Fruit fly (Drosophila melanogaster) whole organism, adult: ENCODE measurements around the gene Pak.

Source experiments
- CG11617 ChIP-seq: fragments of 200-800 bp; sonication (Bioruptor generic); optimal IDR thresholded peaks from 2 replicates; lab custom pipeline; 2017; ENCODE audit warnings: mild to moderate bottlenecking, missing biosample characterization, missing genetic modification reagents, missing genetic modification characterization
- CG12768 ChIP-seq: fragments of 200-800 bp; sonication (Bioruptor generic); optimal IDR thresholded peaks from 2 replicates; lab custom pipeline; 2017; ENCODE audit warnings: missing biosample characterization, missing genetic modification characterization, mild to moderate bottlenecking, moderate library complexity, missing genetic modification reagents
- CG14711 ChIP-seq: fragments of 200-800 bp; sonication (Bioruptor generic); optimal IDR thresholded peaks from 2 replicates; lab custom pipeline; 2018; ENCODE audit warnings: missing biosample characterization, mild to moderate bottlenecking, missing genetic modification characterization, moderate library complexity
- CG1620 ChIP-seq: fragments of 200-800 bp; sonication (Bioruptor generic); optimal IDR thresholded peaks from 2 replicates; lab custom pipeline; 2016; ENCODE audit warnings: missing biosample characterization, missing genetic modification characterization
- CG33017 ChIP-seq: fragments of 200-800 bp; sonication (Bioruptor generic); optimal IDR thresholded peaks from 2 replicates; lab custom pipeline; 2018; ENCODE audit warnings: missing biosample characterization, mild to moderate bottlenecking, missing genetic modification characterization, moderate library complexity
- CG5204 ChIP-seq: fragments of 200-800 bp; sonication (Bioruptor generic); optimal IDR thresholded peaks from 2 replicates; lab custom pipeline; 2016; ENCODE audit warnings: missing biosample characterization, missing genetic modification characterization
- CG7045 ChIP-seq: fragments of 200-800 bp; sonication (Bioruptor generic); optimal IDR thresholded peaks from 2 replicates; lab custom pipeline; 2017; ENCODE audit warnings: missing biosample characterization, mild to moderate bottlenecking, missing genetic modification characterization
- CG7101 ChIP-seq: fragments of 200-800 bp; sonication (Bioruptor generic); optimal IDR thresholded peaks from 2 replicates; lab custom pipeline; 2018; ENCODE audit warnings: missing biosample characterization, mild to moderate bottlenecking, missing genetic modification characterization, moderate library complexity
- Clk ChIP-seq: fragments of 200-800 bp; sonication (Bioruptor generic); optimal IDR thresholded peaks from 2 replicates; lab custom pipeline; 2017; ENCODE audit warnings: missing biosample characterization, missing genetic modification characterization
- Crg-1 ChIP-seq: fragments of 200-800 bp; sonication (Bioruptor generic); optimal IDR thresholded peaks from 2 replicates; lab custom pipeline; 2016; ENCODE audit warnings: missing biosample characterization, missing genetic modification characterization
- Hr96 ChIP-seq: fragments of 200-800 bp; sonication (Bioruptor generic); optimal IDR thresholded peaks from 2 replicates; lab custom pipeline; 2016; ENCODE audit warnings: missing biosample characterization, missing genetic modification characterization
- Mnt ChIP-seq: fragments of 200-800 bp; sonication (Bioruptor generic); optimal IDR thresholded peaks from 2 replicates; lab custom pipeline; 2016; ENCODE audit warnings: missing biosample characterization, mild to moderate bottlenecking, missing genetic modification characterization
- bab1 ChIP-seq: fragments of 200-800 bp; sonication (Bioruptor generic); optimal IDR thresholded peaks from 3 replicates; lab custom pipeline; 2019; ENCODE audit warnings: missing biosample characterization, mild to moderate bottlenecking, missing genetic modification characterization, moderate library complexity
- cic ChIP-seq: fragments of 200-800 bp; sonication (Bioruptor generic); optimal IDR thresholded peaks from 2 replicates; lab custom pipeline; 2017; ENCODE audit warnings: missing biosample characterization, mild to moderate bottlenecking, missing genetic modification characterization, moderate library complexity
- cnc ChIP-seq, 2 experiments: fragments of >200 bp; optimal IDR thresholded peaks; 2 replicates each; lab custom pipeline; 2017
- kay ChIP-seq: fragments of 200-800 bp; sonication (Bioruptor generic); peaks from one replicate; lab custom pipeline; 2016; ENCODE audit warnings: missing biosample characterization, missing genetic modification characterization, borderline replicate concordance
- ovo ChIP-seq: fragments of 200-800 bp; sonication (Bioruptor generic); optimal IDR thresholded peaks from 2 replicates; lab custom pipeline; 2016; ENCODE audit warnings: missing biosample characterization, missing genetic modification characterization
- pad ChIP-seq: fragments of 200-800 bp; sonication (Bioruptor generic); optimal IDR thresholded peaks from 3 replicates; lab custom pipeline; 2017; ENCODE audit warnings: missing biosample characterization, missing genetic modification characterization, mild to moderate bottlenecking, moderate library complexity, missing genetic modification reagents
- tj ChIP-seq: fragments of 200-800 bp; sonication (Bioruptor generic); optimal IDR thresholded peaks from 3 replicates; lab custom pipeline; 2017; ENCODE audit warnings: missing biosample characterization, mild to moderate bottlenecking, missing genetic modification characterization, moderate library complexity
- toe ChIP-seq: fragments of 200-800 bp; sonication (Bioruptor generic); optimal IDR thresholded peaks from 2 replicates; lab custom pipeline; 2016; ENCODE audit warnings: missing biosample characterization, missing genetic modification characterization

The Pak gene

DNA sequence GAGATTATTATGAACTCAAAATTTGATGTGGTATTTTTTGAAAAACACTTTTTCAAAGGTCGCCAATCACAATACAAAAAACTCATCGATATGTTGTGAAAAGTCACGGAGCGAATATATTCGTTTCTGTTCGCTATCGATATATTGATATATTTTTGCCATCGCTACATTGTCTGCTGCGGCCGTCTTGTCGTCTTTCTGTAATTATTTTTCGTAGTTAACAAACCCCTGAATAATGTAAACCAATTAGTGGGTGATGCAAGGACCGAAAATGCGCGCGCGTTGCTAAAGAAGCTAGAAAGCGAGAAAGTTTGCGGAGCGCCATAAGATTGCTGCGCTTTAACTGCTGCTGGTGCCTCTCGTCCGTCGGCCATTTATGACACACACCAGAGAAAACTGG is at the start of gene Pak:
Gene Pak, plus strand, starts transcription at position 142 of the 400 bp plus-strand sequence.
- TF ChIP-seq pad (GFP tag; lab: Kevin White, UChicago) (no peak), Clk (GFP tag; lab: Kevin White, UChicago) (no peak), cnc (optimal IDR thresholded peaks at IDR 0.05; lab: Kevin White, UChicago) (no peak), CG7101 (tag; lab: Kevin White, UChicago) (no peak), Crg-1 (GFP tag; lab: Kevin White, UChicago) (no peak), toe (GFP tag; lab: Kevin White, UChicago) (no peak), CG5204 (no peak), CG12768 (GFP tag; lab: Kevin White, UChicago) (no peak), ovo (GFP tag; lab: Kevin White, UChicago) (no peak), CG33017 (tag; lab: Kevin White, UChicago) (no peak), CG14711 (no peak), CG11617 (GFP tag; lab: Kevin White, UChicago) (no peak), kay (no peak), Mnt (GFP tag; lab: Kevin White, UChicago) (no peak), bab1 (GFP tag; lab: Kevin White, UChicago) (no peak), Hr96 (no peak), CG1620 (GFP tag; lab: Kevin White, UChicago) (no peak), CG7045 (GFP tag; lab: Kevin White, UChicago) (no peak), cic (GFP tag; lab: Kevin White, UChicago) (no peak)

DNA sequence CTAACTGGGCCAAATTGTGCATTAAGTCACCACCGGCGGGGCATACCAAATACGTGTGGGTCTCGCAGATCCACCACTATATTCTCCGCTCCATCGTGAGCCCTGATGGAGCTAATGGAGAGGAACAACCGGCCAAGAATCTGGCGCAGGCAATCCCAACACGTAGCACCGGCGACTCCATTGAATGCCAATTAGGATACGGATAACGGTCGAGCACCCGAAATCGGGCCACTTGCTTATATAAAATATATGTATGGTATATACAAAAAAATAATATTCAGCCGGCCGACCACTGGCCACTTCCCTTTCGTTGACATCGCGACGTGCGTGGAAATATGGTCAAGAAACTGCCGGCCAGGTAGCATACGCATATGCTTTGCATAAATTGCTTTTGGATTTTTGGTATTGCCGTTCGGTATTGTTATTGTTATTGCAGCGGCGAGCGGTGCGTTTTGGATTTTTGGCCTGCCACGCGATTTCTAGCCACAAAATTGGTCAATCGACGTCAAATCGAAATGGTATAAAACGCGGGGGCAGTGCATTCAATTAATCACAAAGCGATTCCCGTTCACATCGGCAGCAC is 49.3 kb upstream of the Pak start, which contains the start of gene Osi15:
Gene Osi15, plus strand, starts transcription at position 548 of the 583 bp plus-strand sequence.
- TF ChIP-seq bab1 (GFP tag; lab: Kevin White, UChicago): no peak
- no peak for TF ChIP-seq Clk (GFP tag; lab: Kevin White, UChicago)
- TF ChIP-seq CG7101 (tag; lab: Kevin White, UChicago): no peak
- TF ChIP-seq CG33017 (tag; lab: Kevin White, UChicago): no peak
- TF ChIP-seq CG14711: no peak
- no peak for TF ChIP-seq CG7045 (GFP tag; lab: Kevin White, UChicago)
- TF ChIP-seq Mnt (GFP tag; lab: Kevin White, UChicago): no peak
- no peak for TF ChIP-seq tj
- no peak for TF ChIP-seq ovo (GFP tag; lab: Kevin White, UChicago)
- TF ChIP-seq pad (GFP tag; lab: Kevin White, UChicago): no peak
- no peak for TF ChIP-seq toe (GFP tag; lab: Kevin White, UChicago)
- no peak for TF ChIP-seq CG1620 (GFP tag; lab: Kevin White, UChicago)
- TF ChIP-seq cic (GFP tag; lab: Kevin White, UChicago): no peak
- TF ChIP-seq CG11617 (GFP tag; lab: Kevin White, UChicago): no peak
- TF ChIP-seq CG5204: no peak
- no peak for TF ChIP-seq CG12768 (GFP tag; lab: Kevin White, UChicago)
- no peak for TF ChIP-seq kay
- no peak for TF ChIP-seq Crg-1 (GFP tag; lab: Kevin White, UChicago)
- TF ChIP-seq cnc (optimal IDR thresholded peaks at IDR 0.05; lab: Kevin White, UChicago): no peak
- TF ChIP-seq Hr96: no peak

DNA sequence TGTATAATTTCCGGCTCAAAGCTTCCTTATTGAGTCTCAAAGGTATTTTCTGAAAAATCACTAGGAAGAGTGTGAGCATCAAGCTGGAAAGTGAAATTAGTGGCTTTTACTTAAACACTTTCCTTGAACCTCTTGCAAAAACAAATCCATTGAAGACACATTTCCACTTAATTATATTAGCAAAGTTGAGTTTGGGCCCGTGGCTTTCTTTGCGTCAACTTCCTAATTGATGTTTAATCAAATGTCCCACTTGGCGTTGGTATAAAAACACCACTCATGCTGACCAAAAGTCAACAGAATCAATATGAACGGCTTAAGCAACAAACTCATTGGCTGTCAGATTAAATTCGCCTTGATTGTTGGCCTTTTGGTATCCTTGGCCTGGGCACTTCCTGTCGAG is 47.0 kb upstream of the Pak start, which contains the start of gene CG46396:
Gene CG46396, plus strand, starts transcription at position 301 of the 400 bp plus-strand sequence.
- TF ChIP-seq cic (GFP tag; lab: Kevin White, UChicago) (no peak), Clk (GFP tag; lab: Kevin White, UChicago) (no peak), CG5204 (no peak), Mnt (GFP tag; lab: Kevin White, UChicago) (no peak), toe (GFP tag; lab: Kevin White, UChicago) (no peak), tj (no peak), kay (no peak), bab1 (GFP tag; lab: Kevin White, UChicago) (no peak), pad (GFP tag; lab: Kevin White, UChicago) (no peak), ovo (GFP tag; lab: Kevin White, UChicago) (no peak), CG12768 (GFP tag; lab: Kevin White, UChicago) (no peak), CG33017 (tag; lab: Kevin White, UChicago) (no peak), CG7101 (tag; lab: Kevin White, UChicago) (no peak)

DNA sequence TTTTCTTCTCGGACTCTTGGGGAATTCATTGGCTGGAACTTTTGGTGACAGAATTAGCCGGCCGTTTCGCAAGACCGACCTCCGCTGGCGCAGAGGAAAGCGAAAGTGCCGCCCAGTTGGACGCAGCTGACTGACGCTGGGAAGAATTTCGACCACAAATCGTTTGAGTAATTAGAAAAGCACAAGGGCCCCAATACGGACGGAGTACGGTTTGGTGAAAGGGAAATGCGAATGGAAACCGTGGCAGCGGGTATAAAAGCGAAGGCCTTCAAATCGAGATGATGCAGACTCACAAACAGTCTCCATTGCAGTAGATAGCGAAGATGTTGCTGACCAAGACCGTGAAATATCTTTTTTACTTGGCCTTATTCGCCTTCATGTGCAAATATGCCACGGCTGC is 45.7 kb upstream of the Pak start, which contains the start of gene Osi16:
Gene Osi16, plus strand, starts transcription at position 301 of the 400 bp plus-strand sequence.
- TF ChIP-seq Mnt (GFP tag; lab: Kevin White, UChicago): no peak
- no peak for TF ChIP-seq toe (GFP tag; lab: Kevin White, UChicago)
- no peak for TF ChIP-seq CG7045 (GFP tag; lab: Kevin White, UChicago)
- TF ChIP-seq pad (GFP tag; lab: Kevin White, UChicago): no peak
- TF ChIP-seq tj: no peak
- TF ChIP-seq CG33017 (tag; lab: Kevin White, UChicago): no peak
- TF ChIP-seq CG11617 (GFP tag; lab: Kevin White, UChicago): no peak
- TF ChIP-seq cnc (optimal IDR thresholded peaks at IDR 0.05; lab: Kevin White, UChicago): no peak
- no peak for TF ChIP-seq CG7101 (tag; lab: Kevin White, UChicago)
- no peak for TF ChIP-seq CG12768 (GFP tag; lab: Kevin White, UChicago)
- no peak for TF ChIP-seq Hr96

DNA sequence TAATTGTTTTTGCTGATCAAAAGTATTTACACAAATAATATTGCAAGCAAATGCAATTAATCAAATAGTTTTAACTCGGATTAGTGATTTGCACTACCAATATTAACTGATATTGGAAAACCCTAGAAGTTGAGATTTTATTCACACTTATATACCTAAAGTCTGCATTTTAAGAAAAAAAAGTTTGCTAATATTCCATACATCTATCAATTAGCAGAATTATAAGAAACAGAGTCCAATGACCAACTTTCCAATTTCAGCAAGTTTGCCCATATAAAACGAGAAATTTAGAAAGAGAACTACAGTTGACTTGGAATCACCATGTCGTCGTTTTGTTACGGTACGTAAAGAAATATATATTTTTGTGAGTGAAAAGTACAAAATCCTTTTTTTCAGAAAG is 44.1 kb upstream of the Pak start, which contains the start of gene CG46026:
Gene CG46026, plus strand, starts transcription at position 301 of the 400 bp plus-strand sequence.
- TF ChIP-seq pad (GFP tag; lab: Kevin White, UChicago) (no peak), Crg-1 (GFP tag; lab: Kevin White, UChicago) (no peak), kay (no peak), cic (GFP tag; lab: Kevin White, UChicago) (no peak), CG7101 (tag; lab: Kevin White, UChicago) (no peak), CG11617 (GFP tag; lab: Kevin White, UChicago) (no peak), CG12768 (GFP tag; lab: Kevin White, UChicago) (no peak), Hr96 (no peak), CG14711 (no peak)
